Worm (Caenorhabditis elegans): ENCODE data around the gene ttr-11.

The ttr-11 gene

DNA sequence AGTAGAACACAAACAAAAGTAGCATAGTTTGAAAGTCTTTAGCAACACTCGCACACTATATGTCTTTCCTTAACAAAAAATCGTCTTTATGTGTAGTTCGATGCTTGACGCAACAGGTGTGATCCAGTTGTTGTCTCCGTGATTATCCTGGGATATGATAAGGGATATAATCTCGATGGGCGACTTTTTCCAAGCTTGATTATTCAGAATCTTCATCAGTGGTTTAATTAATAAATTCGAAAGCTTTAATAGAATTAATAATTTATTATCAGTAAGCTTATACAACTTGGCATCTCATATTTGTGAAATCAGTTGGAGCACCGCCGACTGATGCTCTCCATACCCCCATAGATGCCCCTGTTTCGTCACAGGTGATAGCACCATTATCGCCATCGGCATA lies 15.5 kb downstream of the ttr-11 start, which contains the start of gene F46B3.7:
Gene F46B3.7 (minus strand): TSS at position 101 of the 400 bp plus-strand sequence.
- TF ChIP-seq flt-1 (GFP tag; IDR thresholded peaks at IDR 0.05), result no peak
- no peak for TF ChIP-seq tbx-11 (GFP tag; IDR thresholded peaks at IDR 0.05)
- no peak for TF ChIP-seq B0310.2 (tag; optimal IDR thresholded peaks at IDR 0.05)

DNA sequence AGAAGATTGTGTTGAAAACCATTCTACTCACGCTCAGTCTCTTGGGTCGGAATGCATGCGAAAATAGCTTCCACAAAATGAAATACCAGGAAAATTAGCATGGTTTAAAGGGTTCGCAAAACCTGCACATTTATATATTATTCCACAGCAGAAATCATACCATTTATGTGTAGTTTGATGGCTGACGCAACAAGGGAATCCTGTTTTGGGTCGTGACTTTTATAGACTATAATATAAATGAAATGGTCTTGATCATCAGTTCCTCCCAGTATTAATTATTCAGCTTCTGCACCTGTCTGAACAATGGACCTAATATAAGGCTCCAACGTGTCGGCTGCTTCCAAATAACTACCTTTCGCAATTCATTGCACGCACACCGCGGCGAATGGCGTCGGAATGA lies 19.9 kb downstream of the ttr-11 start, which contains the start of gene F46B3.8:
Gene F46B3.8 (minus strand): TSS at position 101 of the 400 bp plus-strand sequence.
- TF ChIP-seq pes-1 (GFP tag; IDR thresholded peaks at IDR 0.05) (no peak), flt-1 (GFP tag; IDR thresholded peaks at IDR 0.05) (no peak), scrt-1 (GFP tag; IDR thresholded peaks at IDR 0.05) (no peak), aly-1 (tag; optimal IDR thresholded peaks at IDR 0.05) (no peak), ama-1 (optimal IDR thresholded peaks at IDR 0.05) (no peak), ets-7 (tag; optimal IDR thresholded peaks at IDR 0.05) (no peak), hmbx-1 (tag; optimal IDR thresholded peaks at IDR 0.05) (no peak), ceh-36 (tag; optimal IDR thresholded peaks at IDR 0.05) (no peak)

DNA sequence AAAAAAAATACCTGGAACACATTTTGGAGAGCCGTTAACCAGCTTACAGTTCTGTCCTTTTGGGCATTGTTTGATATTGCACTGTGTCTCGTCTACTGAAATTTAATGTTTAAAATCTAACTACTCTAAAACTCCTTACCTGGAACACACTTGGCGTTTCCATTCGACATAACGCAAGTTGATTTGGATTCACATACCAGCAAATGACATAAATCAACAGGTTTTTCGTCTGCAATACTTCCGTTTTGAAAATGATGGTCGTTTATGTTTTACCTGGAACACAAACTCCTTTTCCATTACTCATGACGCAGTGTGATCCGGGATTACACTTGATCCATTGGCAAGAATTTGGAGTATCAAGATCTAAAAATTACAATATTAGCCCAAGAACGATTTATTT lies 22.1 kb downstream of the ttr-11 start:
- TF ChIP-seq pes-1 (GFP tag; IDR thresholded peaks at IDR 0.05) (no peak), ama-1 (optimal IDR thresholded peaks at IDR 0.05) (no peak), ceh-36 (tag; optimal IDR thresholded peaks at IDR 0.05) (no peak), scrt-1 (GFP tag; IDR thresholded peaks at IDR 0.05) (no peak)

DNA sequence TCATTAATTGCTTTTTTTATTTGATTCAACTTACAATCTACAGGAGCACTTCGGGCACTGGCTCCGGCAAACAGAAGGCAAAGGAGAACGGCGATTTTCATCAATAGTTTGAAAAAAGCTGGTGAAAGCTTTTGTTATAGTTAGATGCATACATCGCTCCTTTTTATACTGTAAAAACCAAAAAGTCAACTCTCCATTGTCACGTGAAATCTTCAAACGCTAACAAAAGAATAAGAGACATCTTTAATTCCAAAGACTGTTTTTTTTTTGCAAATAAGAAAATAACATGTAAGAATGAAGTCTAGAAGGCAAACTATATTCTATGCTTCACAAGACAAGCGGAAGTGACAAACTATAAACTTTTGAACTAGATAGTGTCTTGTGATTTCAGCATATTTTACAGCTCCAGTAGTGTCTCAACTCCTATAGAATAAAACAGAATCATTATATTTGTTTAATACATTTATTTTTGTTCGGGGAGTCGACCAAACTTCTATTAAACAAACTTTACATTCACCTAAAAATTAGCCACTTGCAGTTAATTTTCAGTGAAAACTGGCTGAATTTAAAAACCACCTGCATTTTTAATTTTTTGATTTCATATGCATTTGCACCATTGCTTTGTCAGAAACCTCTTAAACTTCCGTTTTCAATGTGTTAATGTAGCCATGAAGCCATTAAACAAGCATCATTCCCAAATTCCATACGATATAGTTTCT lies 23.1 kb downstream of the ttr-11 start, which contains the start of the genes F46B3.9 and srz-18:
Gene F46B3.9 (minus strand): TSS at position 101 of the 719 bp plus-strand sequence.
Gene srz-18 (plus strand): TSS at position 669 of the 719 bp plus-strand sequence.
- TF ChIP-seq tbx-11 (GFP tag; IDR thresholded peaks at IDR 0.05) (no peak), B0310.2 (tag; optimal IDR thresholded peaks at IDR 0.05) (no peak), ceh-13 (GFP tag; optimal IDR thresholded peaks at IDR 0.05) (no peak), F13C5.2 (tag; optimal IDR thresholded peaks at IDR 0.05) (no peak), hmbx-1 (tag; optimal IDR thresholded peaks at IDR 0.05) (no peak), ama-1 (optimal IDR thresholded peaks at IDR 0.05) (no peak), hmg-4 (GFP tag; optimal IDR thresholded peaks at IDR 0.05) (no peak), aly-1 (tag; optimal IDR thresholded peaks at IDR 0.05) (no peak), scrt-1 (GFP tag; IDR thresholded peaks at IDR 0.05) (no peak), ets-7 (tag; optimal IDR thresholded peaks at IDR 0.05) (no peak), tbx-37 (GFP tag; conservative IDR thresholded peaks at IDR 0.05) (no peak), tra-4 (tag; optimal IDR thresholded peaks at IDR 0.05) (no peak), sea-1 (GFP tag; conservative IDR thresholded peaks at IDR 0.05) (no peak), pes-1 (GFP tag; IDR thresholded peaks at IDR 0.05) (no peak)

DNA sequence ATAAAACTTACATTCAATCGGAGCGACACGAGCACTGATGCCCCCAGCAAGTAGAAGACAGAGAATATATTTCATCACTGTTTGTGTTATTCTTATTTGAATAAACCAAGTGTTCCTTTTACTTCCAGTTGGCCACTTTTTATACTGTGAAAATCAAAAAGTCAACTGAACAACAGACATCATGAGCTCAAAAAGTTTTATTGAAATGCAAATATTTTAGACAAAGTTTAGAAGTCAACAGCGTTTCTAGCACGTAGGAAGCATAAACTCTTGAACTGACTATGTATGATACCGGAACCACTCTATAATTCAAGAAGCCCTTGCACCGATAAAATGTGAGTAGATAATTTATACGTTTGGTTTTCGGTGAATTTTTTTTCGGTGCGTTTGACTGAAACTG lies 28.1 kb downstream of the ttr-11 start, which contains the start of gene F46B3.14:
Gene F46B3.14 (minus strand): TSS at position 101 of the 400 bp plus-strand sequence.
- TF ChIP-seq tra-4 (tag; optimal IDR thresholded peaks at IDR 0.05) (no peak), pes-1 (GFP tag; IDR thresholded peaks at IDR 0.05) (no peak), ceh-13 (GFP tag; optimal IDR thresholded peaks at IDR 0.05) (no peak), ama-1 (optimal IDR thresholded peaks at IDR 0.05) (no peak), hmbx-1 (tag; optimal IDR thresholded peaks at IDR 0.05) (no peak), hnd-1 (tag; optimal IDR thresholded peaks at IDR 0.05) (no peak), B0310.2 (tag; optimal IDR thresholded peaks at IDR 0.05) (no peak), tbx-11 (GFP tag; IDR thresholded peaks at IDR 0.05) (no peak), aly-1 (tag; optimal IDR thresholded peaks at IDR 0.05) (no peak), tbx-37 (GFP tag; conservative IDR thresholded peaks at IDR 0.05) (no peak), sea-1 (GFP tag; conservative IDR thresholded peaks at IDR 0.05) (no peak), hmg-4 (GFP tag; optimal IDR thresholded peaks at IDR 0.05) (no peak), ets-7 (tag; optimal IDR thresholded peaks at IDR 0.05) (no peak), F13C5.2 (tag; optimal IDR thresholded peaks at IDR 0.05) (no peak), flt-1 (GFP tag; IDR thresholded peaks at IDR 0.05) (no peak), ceh-36 (tag; optimal IDR thresholded peaks at IDR 0.05) (no peak), scrt-1 (GFP tag; IDR thresholded peaks at IDR 0.05) (no peak)

DNA sequence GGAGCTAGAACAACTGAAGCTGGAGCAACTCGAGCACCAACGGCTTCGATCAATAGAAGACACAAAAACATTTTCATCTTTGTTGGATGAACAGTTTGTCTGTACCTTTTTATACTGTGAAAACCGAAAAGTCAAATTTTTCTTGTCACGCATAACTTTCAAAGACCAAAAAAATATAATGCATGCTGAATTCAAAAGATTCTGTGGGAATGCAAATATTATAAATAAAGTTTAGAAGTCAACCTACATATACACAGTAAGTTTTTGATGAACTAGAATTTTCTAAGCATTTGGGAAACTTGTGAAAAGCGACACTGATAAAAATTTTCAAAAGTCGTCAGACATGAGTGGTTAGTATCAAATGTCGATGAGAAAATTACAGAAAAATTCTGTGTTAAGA lies 30.5 kb downstream of the ttr-11 start, which contains the start of gene F46B3.15:
Gene F46B3.15 (minus strand): TSS at position 101 of the 400 bp plus-strand sequence.
- TF ChIP-seq aly-1 (tag; optimal IDR thresholded peaks at IDR 0.05) (no peak), tbx-11 (GFP tag; IDR thresholded peaks at IDR 0.05) (no peak), ceh-13 (GFP tag; optimal IDR thresholded peaks at IDR 0.05) (no peak), B0310.2 (tag; optimal IDR thresholded peaks at IDR 0.05) (no peak), scrt-1 (GFP tag; IDR thresholded peaks at IDR 0.05) (no peak)

DNA sequence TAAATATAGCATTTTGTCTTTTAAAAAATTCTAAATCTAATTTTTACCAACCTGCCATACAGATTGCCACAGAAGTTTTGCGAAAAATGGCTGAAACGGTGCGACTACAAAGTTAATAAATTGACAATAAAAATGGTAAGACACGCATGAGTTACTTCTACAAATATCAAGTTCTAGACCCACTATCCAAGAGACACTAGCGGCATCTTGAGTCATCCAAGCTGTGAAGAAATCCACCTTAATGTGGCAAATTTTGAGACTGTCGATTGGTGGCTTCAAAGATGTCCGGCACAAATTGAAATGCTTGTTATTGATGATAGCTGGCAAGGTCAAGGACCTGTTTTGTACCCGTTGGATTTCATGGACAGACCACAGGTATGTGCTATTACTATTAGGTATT lies 31.2 kb downstream of the ttr-11 start, which contains the start of gene F46B3.16:
Gene F46B3.16 (plus strand): TSS at position 301 of the 400 bp plus-strand sequence.
- no peak for TF ChIP-seq hmbx-1 (tag; optimal IDR thresholded peaks at IDR 0.05)
- no peak for TF ChIP-seq aly-1 (tag; optimal IDR thresholded peaks at IDR 0.05)
- TF ChIP-seq hnd-1 (tag; optimal IDR thresholded peaks at IDR 0.05), result no peak
- TF ChIP-seq ceh-36 (tag; optimal IDR thresholded peaks at IDR 0.05), result no peak
- TF ChIP-seq ets-7 (tag; optimal IDR thresholded peaks at IDR 0.05), result no peak
- no peak for TF ChIP-seq ama-1 (optimal IDR thresholded peaks at IDR 0.05)
- no peak for TF ChIP-seq F13C5.2 (tag; optimal IDR thresholded peaks at IDR 0.05)
- TF ChIP-seq pes-1 (GFP tag; IDR thresholded peaks at IDR 0.05), result no peak
- TF ChIP-seq B0310.2 (tag; optimal IDR thresholded peaks at IDR 0.05), result no peak
- TF ChIP-seq tra-4 (tag; optimal IDR thresholded peaks at IDR 0.05), result no peak
- TF ChIP-seq tbx-11 (GFP tag; IDR thresholded peaks at IDR 0.05), result no peak
- TF ChIP-seq scrt-1 (GFP tag; IDR thresholded peaks at IDR 0.05), result no peak
- no peak for TF ChIP-seq sea-1 (GFP tag; conservative IDR thresholded peaks at IDR 0.05)
- TF ChIP-seq flt-1 (GFP tag; IDR thresholded peaks at IDR 0.05), result no peak
- TF ChIP-seq tbx-37 (GFP tag; conservative IDR thresholded peaks at IDR 0.05), result no peak
- no peak for TF ChIP-seq ceh-13 (GFP tag; optimal IDR thresholded peaks at IDR 0.05)
- no peak for TF ChIP-seq hmg-4 (GFP tag; optimal IDR thresholded peaks at IDR 0.05)

Data from whole organism, early embryonic.